Worm (Caenorhabditis elegans) whole organism, L1 larva: Measurements from ENCODE around the gene nas-11.

Experiments used
- C34B4.2 ChIP-seq: sonication (generic microtip); optimal IDR thresholded peaks from 2 replicates; lab custom pipeline; 2017; ENCODE audit warnings: mild to moderate bottlenecking, missing genetic modification characterization, missing compliant biosample characterization
- F16B12.6 ChIP-seq: fragments of 150-350 bp; optimal IDR thresholded peaks from 2 replicates; lab custom pipeline; 2014; ENCODE audit warnings: missing biosample characterization, missing genetic modification characterization
- ceh-63 ChIP-seq: fragments of 200-800 bp; sonication (Bioruptor generic); optimal IDR thresholded peaks from 2 replicates; lab custom pipeline; 2018; ENCODE audit warnings: mild to moderate bottlenecking, missing genetic modification characterization, missing compliant biosample characterization
- ceh-82 ChIP-seq, 3 experiments: fragments of 150-350 bp in 1 of 3; sonication (generic microtip) in 2 of 3; optimal IDR thresholded peaks; 2 replicates each; lab custom pipeline; 2014 to 2017; ENCODE audit warnings: missing biosample characterization in 3 of 3, missing genetic modification characterization in 3 of 3
- dpl-1 ChIP-seq, 3 experiments: fragments of 150-350 bp in 2 of 3; sonication (generic microtip) in 1 of 3; optimal IDR thresholded peaks; 2 replicates each; lab custom pipeline; 2014 to 2017; ENCODE audit warnings: missing biosample characterization in 3 of 3, missing genetic modification characterization in 3 of 3, missing genetic modification reagents in 3 of 3
- efl-3 ChIP-seq: fragments of 200-800 bp; sonication (Bioruptor generic); optimal IDR thresholded peaks from 2 replicates; lab custom pipeline; 2018; ENCODE audit warnings: mild to moderate bottlenecking, missing genetic modification characterization, missing compliant biosample characterization
- elt-3 ChIP-seq, 6 experiments: fragments of 150-350 bp in 1 of 6; sonication (generic microtip); optimal IDR thresholded peaks; 2 replicates each; lab custom pipeline; 2017 to 2018; ENCODE audit warnings: missing biosample characterization in 6 of 6, missing genetic modification characterization in 6 of 6, inconsistent platforms in 1 of 6
- ets-5 ChIP-seq: fragments of 200-800 bp; sonication (Bioruptor generic); IDR thresholded peaks from 2 replicates; pipeline ENCODE4 v1.3.6; 2022; ENCODE audit warnings: missing genetic modification characterization, missing compliant biosample characterization
- fkh-10 ChIP-seq: sonication (generic microtip); optimal IDR thresholded peaks from 2 replicates; lab custom pipeline; 2017; ENCODE audit warnings: missing biosample characterization, missing genetic modification reagents, missing genetic modification characterization
- fkh-4 ChIP-seq: sonication (generic microtip); optimal IDR thresholded peaks from 2 replicates; lab custom pipeline; 2016; ENCODE audit warnings: missing compliant biosample characterization, missing genetic modification characterization, borderline replicate concordance
- fkh-8 ChIP-seq: sonication (generic microtip); optimal IDR thresholded peaks from 2 replicates; lab custom pipeline; 2016; ENCODE audit warnings: mild to moderate bottlenecking, missing genetic modification characterization, missing compliant biosample characterization
- hlh-17 ChIP-seq: fragments of 200-800 bp; sonication (Bioruptor generic); optimal IDR thresholded peaks from 2 replicates; lab custom pipeline; 2018; ENCODE audit warnings: missing genetic modification characterization, mild to moderate bottlenecking, missing compliant biosample characterization, moderate library complexity, borderline replicate concordance
- hlh-4 ChIP-seq: sonication (generic microtip); optimal IDR thresholded peaks from 2 replicates; lab custom pipeline; 2016; ENCODE audit warnings: mild to moderate bottlenecking, missing genetic modification characterization, missing compliant biosample characterization
- lin-14 ChIP-seq: fragments of 200-800 bp; sonication (Bioruptor generic); optimal IDR thresholded peaks from 2 replicates; lab custom pipeline; 2018; ENCODE audit warnings: mild to moderate bottlenecking, missing genetic modification characterization, moderate library complexity, missing compliant biosample characterization
- lin-15B ChIP-seq: fragments of 150-350 bp; sonication (generic microtip); optimal IDR thresholded peaks from 3 replicates; lab custom pipeline; 2014; ENCODE audit warnings: missing biosample characterization, missing genetic modification characterization
- lin-35 ChIP-seq, 2 experiments: fragments of 150-350 bp; optimal IDR thresholded peaks; 2 replicates each; lab custom pipeline; 2014; ENCODE audit warnings: missing biosample characterization in 2 of 2, missing genetic modification characterization in 2 of 2, missing genetic modification reagents in 2 of 2
- mab-9 ChIP-seq: fragments of 200-800 bp; sonication (Bioruptor generic); IDR thresholded peaks from 2 replicates; pipeline ENCODE4 v1.3.6; 2022; ENCODE audit warnings: missing genetic modification reagents, missing genetic modification characterization, missing compliant biosample characterization
- mdl-1 ChIP-seq, 2 experiments: fragments of 150-350 bp; optimal IDR thresholded peaks; 2 replicates each; lab custom pipeline; 2014 to 2017; ENCODE audit warnings: missing biosample characterization in 2 of 2, missing genetic modification characterization in 2 of 2, inconsistent platforms in 1 of 2
- nhr-19 ChIP-seq: fragments of 200-800 bp; sonication (Bioruptor generic); conservative IDR thresholded peaks from 2 replicates; pipeline ENCODE4 v1.3.6; 2022; ENCODE audit warnings: missing genetic modification characterization, missing compliant biosample characterization
- nhr-237 ChIP-seq: fragments of 150-350 bp; optimal IDR thresholded peaks from 2 replicates; lab custom pipeline; 2014; ENCODE audit warnings: missing biosample characterization, missing genetic modification characterization
- nhr-28 ChIP-seq: fragments of 150-350 bp; optimal IDR thresholded peaks from 2 replicates; lab custom pipeline; 2014; ENCODE audit warnings: missing biosample characterization, missing genetic modification characterization
- nhr-84 ChIP-seq: sonication (generic microtip); optimal IDR thresholded peaks from 2 replicates; lab custom pipeline; 2017; ENCODE audit warnings: missing biosample characterization, missing genetic modification characterization
- nhr-85 ChIP-seq: sonication (generic microtip); peaks from one replicate; lab custom pipeline; 2016; ENCODE audit warnings: missing genetic modification characterization, inconsistent platforms, missing compliant biosample characterization
- rnt-1 ChIP-seq: sonication (generic microtip); optimal IDR thresholded peaks from 2 replicates; lab custom pipeline; 2016; ENCODE audit warnings: mild to moderate bottlenecking, missing genetic modification characterization, moderate library complexity, missing compliant biosample characterization
- skn-1 ChIP-seq: fragments of 150-350 bp; optimal IDR thresholded peaks from 2 replicates; lab custom pipeline; 2014; ENCODE audit warnings: missing biosample characterization, missing genetic modification characterization
- snu-23 ChIP-seq: sonication (generic microtip); optimal IDR thresholded peaks from 2 replicates; lab custom pipeline; 2016; ENCODE audit warnings: missing genetic modification characterization, missing compliant biosample characterization
- sox-4 ChIP-seq: sonication (generic microtip); optimal IDR thresholded peaks from 2 replicates; lab custom pipeline; 2016; ENCODE audit warnings: missing genetic modification characterization, missing compliant biosample characterization
- sup-37 ChIP-seq: fragments of 200-800 bp; sonication (Bioruptor generic); optimal IDR thresholded peaks from 2 replicates; lab custom pipeline; 2018; ENCODE audit warnings: mild to moderate bottlenecking, missing genetic modification characterization, missing compliant biosample characterization
- tbx-2 ChIP-seq: sonication (generic microtip); optimal IDR thresholded peaks from 2 replicates; lab custom pipeline; 2016; ENCODE audit warnings: missing genetic modification characterization, missing compliant biosample characterization
- unc-130 ChIP-seq: fragments of 150-350 bp; optimal IDR thresholded peaks from 2 replicates; lab custom pipeline; 2017; ENCODE audit warnings: missing biosample characterization, missing genetic modification characterization, inconsistent platforms
- unc-30 ChIP-seq: sonication (generic microtip); optimal IDR thresholded peaks from 2 replicates; lab custom pipeline; 2017; ENCODE audit warnings: missing biosample characterization, missing genetic modification characterization
- xbp-1 ChIP-seq: sonication (generic microtip); optimal IDR thresholded peaks from 2 replicates; lab custom pipeline; 2016; ENCODE audit warnings: missing genetic modification characterization, missing compliant biosample characterization

The nas-11 gene

ce11 chrX:6692896-6693295 lies 20.5 kb upstream of the nas-11 start:
- TF ChIP-seq fkh-10 (GFP tag; lab: Kevin White, UChicago): no peak
- no peak for TF ChIP-seq nhr-84
- TF ChIP-seq lin-14: no peak
- TF ChIP-seq dpl-1 (GFP tag; optimal IDR thresholded peaks at IDR 0.05; lab: Kevin White, UChicago): no peak
- no peak for TF ChIP-seq mdl-1 (tag; optimal IDR thresholded peaks at IDR 0.05; lab: Kevin White, UChicago)
- TF ChIP-seq xbp-1 (tag; lab: Kevin White, UChicago): no peak
- no peak for TF ChIP-seq hlh-17 (GFP tag; lab: Kevin White, UChicago)
- TF ChIP-seq sup-37 (GFP tag; lab: Kevin White, UChicago): no peak
- no peak for TF ChIP-seq sox-4 (tag; lab: Kevin White, UChicago)
- TF ChIP-seq skn-1 (tag; lab: Kevin White, UChicago): no peak
- TF ChIP-seq tbx-2 (tag; lab: Kevin White, UChicago): no peak
- no peak for TF ChIP-seq lin-15B (tag; lab: Kevin White, UChicago)
- TF ChIP-seq fkh-8 (tag; lab: Kevin White, UChicago): no peak
- no peak for TF ChIP-seq rnt-1 (tag; lab: Kevin White, UChicago)
- no peak for TF ChIP-seq nhr-19
- TF ChIP-seq lin-35 (GFP tag; optimal IDR thresholded peaks at IDR 0.05; lab: Kevin White, UChicago): no peak
- TF ChIP-seq nhr-28 (tag; lab: Kevin White, UChicago): no peak
- no peak for TF ChIP-seq nhr-237 (tag; lab: Kevin White, UChicago)

DNA sequence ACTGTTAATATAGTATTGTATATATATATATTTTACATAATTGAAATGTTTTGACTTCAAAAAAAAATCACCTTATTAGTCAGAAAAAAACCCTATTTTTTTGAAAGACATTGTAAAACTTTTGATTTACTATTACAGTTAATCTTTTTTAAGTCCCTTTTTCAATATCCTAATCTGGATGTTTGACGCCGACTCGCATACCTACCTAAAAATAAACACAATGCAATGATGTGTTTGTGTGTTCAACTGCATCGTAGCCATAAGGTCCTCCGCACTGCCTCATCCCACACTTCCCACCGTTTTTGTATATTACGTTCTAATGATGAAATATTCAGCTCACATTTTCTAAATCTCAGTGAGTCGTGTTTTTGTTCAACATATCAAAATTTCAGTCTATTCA lies 20.0 kb upstream of the nas-11 start, which contains the start of gene F38B6.3:
F38B6.3 (plus strand) TSS at position 301 of the 400 bp plus-strand sequence.
- no peak for TF ChIP-seq hlh-4 (tag; lab: Kevin White, UChicago)
- TF ChIP-seq snu-23 (GFP tag; lab: Kevin White, UChicago): no peak
- no peak for TF ChIP-seq dpl-1 (GFP tag; optimal IDR thresholded peaks at IDR 0.05; lab: Kevin White, UChicago)
- TF ChIP-seq elt-3 (tag; optimal IDR thresholded peaks at IDR 0.05; lab: Kevin White, UChicago): no peak
- no peak for TF ChIP-seq nhr-84
- no peak for TF ChIP-seq ets-5 (GFP tag; lab: Robert Waterston, UW)
- TF ChIP-seq fkh-4 (tag; lab: Kevin White, UChicago): no peak

DNA sequence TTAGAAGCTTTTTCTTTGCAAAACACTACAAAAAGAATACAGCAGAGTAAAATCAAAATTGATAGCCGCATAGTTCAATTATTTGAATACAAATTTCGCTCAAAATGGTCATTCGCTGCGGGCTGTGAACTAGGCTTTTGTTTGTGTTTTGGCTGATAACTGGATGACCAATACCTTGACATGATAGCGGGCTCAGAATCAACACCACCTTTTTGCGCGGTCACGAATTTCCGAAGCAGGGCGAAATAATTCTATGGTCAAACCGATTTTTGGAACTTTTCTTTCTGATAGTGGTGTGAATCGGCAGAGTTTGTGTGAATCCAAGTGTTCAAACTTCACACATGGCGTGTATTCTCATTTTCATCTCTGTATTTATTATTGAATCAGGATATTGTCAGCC lies 15.1 kb upstream of the nas-11 start, which contains the start of the genes F38B6.7 and F38B6.2:
F38B6.7 (minus strand) TSS at position 101 of the 400 bp plus-strand sequence.
F38B6.2 (plus strand) TSS at position 267 of the 400 bp plus-strand sequence.
- TF ChIP-seq efl-3 (GFP tag; lab: Kevin White, UChicago) (no peak), C34B4.2 (tag; lab: Kevin White, UChicago) (no peak), tbx-2 (tag; lab: Kevin White, UChicago) (no peak), unc-30 (tag; lab: Kevin White, UChicago) (no peak), nhr-85 (tag; lab: Kevin White, UChicago) (no peak)

ce11 chrX:6702249-6702648 lies 11.1 kb upstream of the nas-11 start, which contains the start of gene acr-2:
Gene acr-2, plus strand, starts transcription at chrX:6702549.
- no peak for TF ChIP-seq F16B12.6
- peak; percentile 35 for TF ChIP-seq ceh-63 (GFP tag; lab: Kevin White, UChicago)
- TF ChIP-seq ceh-82 (tag; optimal IDR thresholded peaks at IDR 0.05; lab: Kevin White, UChicago): peak in 1 of 3 experiments; percentile 1
- peak; percentile 39 for TF ChIP-seq lin-14
- TF ChIP-seq mab-9 (GFP tag; lab: Robert Waterston, UW): 0 out of 2 replicates have a peak, but pooled peaks have one; percentile 15

DNA sequence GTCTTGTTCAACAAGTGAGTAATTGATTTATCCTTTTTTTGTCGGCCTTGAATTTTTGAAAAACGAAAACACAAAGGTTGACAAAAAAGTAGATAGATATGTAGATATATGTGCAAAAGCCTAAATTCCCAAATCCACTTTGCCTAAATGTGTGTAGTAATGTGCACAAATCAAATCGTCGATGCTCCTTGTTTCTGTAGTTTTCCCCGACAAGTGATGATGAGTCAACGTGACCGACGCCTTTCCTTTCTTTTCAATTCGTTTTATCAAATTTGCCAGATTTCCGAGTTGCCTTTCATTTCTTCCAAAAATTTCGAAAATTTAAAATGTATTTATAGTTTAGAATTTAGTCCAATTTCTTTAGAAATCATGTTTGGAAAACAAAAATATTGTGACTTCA lies 8.2 kb upstream of the nas-11 start:
- TF ChIP-seq unc-130 (no peak), fkh-10 (GFP tag; lab: Kevin White, UChicago) (peak; percentile 93), lin-14 (peak; percentile 58)
